Fruit fly (Drosophila melanogaster) whole organism, prepupa: Measurements from ENCODE around the gene Spx.

Experiments used
- Blimp-1 ChIP-seq: fragments of 200-800 bp; sonication (Bioruptor generic); optimal IDR thresholded peaks from 3 replicates; lab custom pipeline; 2017; ENCODE audit warnings: missing biosample characterization, missing genetic modification characterization, mild to moderate bottlenecking, moderate library complexity, missing genetic modification reagents
- CG10631 ChIP-seq: fragments of 200-800 bp; sonication (Bioruptor generic); optimal IDR thresholded peaks from 2 replicates; lab custom pipeline; 2016; ENCODE audit warnings: missing biosample characterization, missing genetic modification characterization
- CG10669 ChIP-seq: fragments of 200-800 bp; sonication (Bioruptor generic); optimal IDR thresholded peaks from 3 replicates; lab custom pipeline; 2018; ENCODE audit warnings: missing biosample characterization, mild to moderate bottlenecking, missing genetic modification characterization, moderate library complexity
- CG11762 ChIP-seq: fragments of 200-800 bp; sonication (Bioruptor generic); optimal IDR thresholded peaks from 3 replicates; lab custom pipeline; 2016; ENCODE audit warnings: missing biosample characterization, missing genetic modification characterization; ENCODE audit not compliant: insufficient read depth
- CG11902 ChIP-seq: fragments of 200-800 bp; sonication (Bioruptor generic); optimal IDR thresholded peaks from 3 replicates; lab custom pipeline; 2016; ENCODE audit warnings: missing biosample characterization, missing genetic modification characterization
- CG3032 ChIP-seq: fragments of 200-800 bp; optimal IDR thresholded peaks from 2 replicates; lab custom pipeline; 2019; ENCODE audit warnings: missing biosample characterization, mild to moderate bottlenecking, missing genetic modification characterization, moderate library complexity
- CG31627 ChIP-seq: fragments of 200-800 bp; sonication (Bioruptor generic); optimal IDR thresholded peaks from 3 replicates; lab custom pipeline; 2016; ENCODE audit warnings: missing biosample characterization, missing genetic modification characterization
- CG32006 ChIP-seq: fragments of 200-800 bp; sonication (Bioruptor generic); optimal IDR thresholded peaks from 3 replicates; lab custom pipeline; 2017; ENCODE audit warnings: missing biosample characterization, mild to moderate bottlenecking, missing genetic modification characterization
- CG4318 ChIP-seq: fragments of 200-800 bp; sonication (Bioruptor generic); optimal IDR thresholded peaks from 3 replicates; lab custom pipeline; 2017; ENCODE audit warnings: missing biosample characterization, mild to moderate bottlenecking, missing genetic modification characterization
- CG6163 ChIP-seq: fragments of 200-800 bp; sonication (Bioruptor generic); IDR thresholded peaks from 3 replicates; pipeline ENCODE4 v1.3.6; 2022; ENCODE audit warnings: missing biosample characterization, missing genetic modification characterization
- CG6276 ChIP-seq: fragments of 200-800 bp; sonication (Bioruptor generic); optimal IDR thresholded peaks from 2 replicates; lab custom pipeline; 2017; ENCODE audit warnings: missing biosample characterization, mild to moderate bottlenecking, missing genetic modification characterization
- CG6792 ChIP-seq: fragments of 200-800 bp; sonication (Bioruptor generic); optimal IDR thresholded peaks from 3 replicates; lab custom pipeline; 2016; ENCODE audit warnings: missing biosample characterization, missing genetic modification characterization
- CG6808 ChIP-seq: fragments of 200-800 bp; sonication (Bioruptor generic); optimal IDR thresholded peaks from 3 replicates; lab custom pipeline; 2017; ENCODE audit warnings: missing biosample characterization, missing genetic modification characterization, mild to moderate bottlenecking, moderate library complexity, missing genetic modification reagents
- CG6854 ChIP-seq: fragments of 200-800 bp; sonication (Bioruptor generic); optimal IDR thresholded peaks from 2 replicates; lab custom pipeline; 2017; ENCODE audit warnings: missing biosample characterization, mild to moderate bottlenecking, missing genetic modification characterization
- CG7368 ChIP-seq: fragments of 200-800 bp; sonication (Bioruptor generic); optimal IDR thresholded peaks from 3 replicates; lab custom pipeline; 2016; ENCODE audit warnings: missing biosample characterization, missing genetic modification characterization
- CG8319 ChIP-seq: fragments of 200-800 bp; sonication (Bioruptor generic); optimal IDR thresholded peaks from 3 replicates; lab custom pipeline; 2016; ENCODE audit warnings: missing biosample characterization, missing genetic modification characterization
- CG8632 ChIP-seq: fragments of 200-800 bp; sonication (Bioruptor generic); optimal IDR thresholded peaks from 3 replicates; lab custom pipeline; 2016; ENCODE audit warnings: missing biosample characterization, missing genetic modification characterization
- CG9139 ChIP-seq: fragments of 200-800 bp; sonication (Bioruptor generic); optimal IDR thresholded peaks from 3 replicates; lab custom pipeline; 2017; ENCODE audit warnings: missing biosample characterization, mild to moderate bottlenecking, missing genetic modification characterization
- Eip75B ChIP-seq: fragments of 200-800 bp; sonication (Bioruptor generic); optimal IDR thresholded peaks from 3 replicates; lab custom pipeline; 2016; ENCODE audit warnings: missing biosample characterization, missing genetic modification characterization
- Eip93F ChIP-seq: fragments of 200-800 bp; sonication (Bioruptor generic); optimal IDR thresholded peaks from 2 replicates; lab custom pipeline; 2016; ENCODE audit warnings: missing biosample characterization, mild to moderate bottlenecking, missing genetic modification characterization
- Ets96B ChIP-seq: fragments of 200-800 bp; optimal IDR thresholded peaks from 2 replicates; lab custom pipeline; 2019; ENCODE audit warnings: missing biosample characterization, mild to moderate bottlenecking, missing genetic modification characterization, moderate library complexity
- Gug ChIP-seq: fragments of 200-800 bp; sonication (Bioruptor generic); IDR thresholded peaks from 2 replicates; pipeline ENCODE4 v1.3.6; 2022; ENCODE audit warnings: missing biosample characterization, missing genetic modification characterization
- Hr38 ChIP-seq: sonication (Bioruptor generic); optimal IDR thresholded peaks from 2 replicates; lab custom pipeline; 2016; ENCODE audit warnings: missing biosample characterization, missing genetic modification characterization
- Hr39 ChIP-seq: fragments of 200-800 bp; sonication (Bioruptor generic); optimal IDR thresholded peaks from 2 replicates; lab custom pipeline; 2016; ENCODE audit warnings: missing biosample characterization, missing genetic modification characterization
- Lpt ChIP-seq: fragments of 200-800 bp; sonication (Bioruptor generic); optimal IDR thresholded peaks from 3 replicates; lab custom pipeline; 2016; ENCODE audit warnings: missing biosample characterization, missing genetic modification characterization
- Met ChIP-seq: fragments of 200-800 bp; sonication (Bioruptor generic); optimal IDR thresholded peaks from 3 replicates; lab custom pipeline; 2016; ENCODE audit warnings: missing biosample characterization, missing genetic modification characterization
- OdsH ChIP-seq: fragments of 200-800 bp; sonication (Bioruptor generic); optimal IDR thresholded peaks from 3 replicates; lab custom pipeline; 2016; ENCODE audit warnings: missing biosample characterization, missing genetic modification characterization
- Smox ChIP-seq: fragments of 200-800 bp; sonication (Bioruptor generic); optimal IDR thresholded peaks from 3 replicates; lab custom pipeline; 2016; ENCODE audit warnings: missing biosample characterization, missing genetic modification characterization
- Sox102F ChIP-seq: fragments of 200-800 bp; sonication (Bioruptor generic); optimal IDR thresholded peaks from 2 replicates; lab custom pipeline; 2016; ENCODE audit warnings: missing biosample characterization, mild to moderate bottlenecking, missing genetic modification characterization
- achi ChIP-seq: fragments of 200-800 bp; sonication (Bioruptor generic); optimal IDR thresholded peaks from 3 replicates; lab custom pipeline; 2016; ENCODE audit warnings: missing biosample characterization, missing genetic modification characterization
- cyc ChIP-seq: fragments of 200-800 bp; sonication (Bioruptor generic); optimal IDR thresholded peaks from 3 replicates; lab custom pipeline; 2016; ENCODE audit warnings: missing biosample characterization, missing genetic modification characterization
- dac ChIP-seq: fragments of 200-800 bp; sonication (Bioruptor generic); optimal IDR thresholded peaks from 2 replicates; lab custom pipeline; 2017; ENCODE audit warnings: missing biosample characterization, mild to moderate bottlenecking, missing genetic modification characterization
- dsx ChIP-seq: fragments of 200-800 bp; optimal IDR thresholded peaks from 3 replicates; lab custom pipeline; 2019; ENCODE audit warnings: missing biosample characterization, mild to moderate bottlenecking, missing genetic modification characterization, moderate library complexity; ENCODE audit not compliant: poor library complexity, severe bottlenecking
- esn ChIP-seq: fragments of 200-800 bp; sonication (Bioruptor generic); optimal IDR thresholded peaks from 2 replicates; lab custom pipeline; 2016; ENCODE audit warnings: missing biosample characterization, mild to moderate bottlenecking, missing genetic modification characterization, moderate library complexity
- fd59A ChIP-seq: fragments of 200-800 bp; sonication (Bioruptor generic); optimal IDR thresholded peaks from 2 replicates; lab custom pipeline; 2017; ENCODE audit warnings: missing biosample characterization, mild to moderate bottlenecking, missing genetic modification characterization, missing genetic modification reagents
- fd85E ChIP-seq: fragments of 200-800 bp; sonication (Bioruptor generic); optimal IDR thresholded peaks from 3 replicates; lab custom pipeline; 2016; ENCODE audit warnings: missing biosample characterization, missing genetic modification characterization
- fkh ChIP-seq: fragments of 200-800 bp; sonication (Bioruptor generic); optimal IDR thresholded peaks from 3 replicates; lab custom pipeline; 2017; ENCODE audit warnings: missing biosample characterization, mild to moderate bottlenecking, missing genetic modification characterization, moderate library complexity
- net ChIP-seq: fragments of 200-800 bp; sonication (Bioruptor generic); optimal IDR thresholded peaks from 3 replicates; lab custom pipeline; 2016; ENCODE audit warnings: missing biosample characterization, missing genetic modification characterization
- pdm3 ChIP-seq: fragments of 200-800 bp; sonication (Bioruptor generic); optimal IDR thresholded peaks from 3 replicates; lab custom pipeline; 2016; ENCODE audit warnings: missing biosample characterization, missing genetic modification characterization
- spab ChIP-seq: fragments of 200-800 bp; sonication (Bioruptor generic); optimal IDR thresholded peaks from 2 replicates; lab custom pipeline; 2017; ENCODE audit warnings: missing biosample characterization, mild to moderate bottlenecking, missing genetic modification characterization, missing genetic modification reagents
- ss ChIP-seq, 2 experiments: fragments of 200-800 bp; sonication (Bioruptor generic); optimal IDR thresholded peaks; 2 replicates in 1 of 2; 3 replicates in 1 of 2; lab custom pipeline; 2017 to 2018; ENCODE audit warnings: mild to moderate bottlenecking in 2 of 2, missing biosample characterization in 2 of 2, missing genetic modification characterization in 2 of 2, moderate library complexity in 1 of 2
- svp ChIP-seq: fragments of 200-800 bp; sonication (Bioruptor generic); peaks from one replicate; lab custom pipeline; 2016; ENCODE audit warnings: missing biosample characterization, missing genetic modification characterization
- topi ChIP-seq: fragments of 200-800 bp; sonication (Bioruptor generic); optimal IDR thresholded peaks from 3 replicates; lab custom pipeline; 2016; ENCODE audit warnings: missing biosample characterization, missing genetic modification characterization

The Spx gene

dm6 chrX:6265456-6265877 lies 9.8 kb downstream of the Spx start (continued):
- peak; percentile 94 for TF ChIP-seq CG6276
- TF ChIP-seq Met (GFP tag; lab: Kevin White, UChicago) = peak; percentile 91
- peak; percentile 94 for TF ChIP-seq Eip75B (GFP tag; lab: Kevin White, UChicago)
- TF ChIP-seq OdsH (GFP tag; lab: Kevin White, UChicago) = peak; percentile 95
- TF ChIP-seq CG3032 (tag; lab: Kevin White, UChicago) = peak; percentile 80
- peak; percentile 89 for TF ChIP-seq CG31627 (GFP tag; lab: Kevin White, UChicago)
- peak; percentile 87 for TF ChIP-seq CG7368
- peak; percentile 87 for TF ChIP-seq CG11902 (GFP tag; lab: Kevin White, UChicago)
- TF ChIP-seq CG8319 (GFP tag; lab: Kevin White, UChicago) = peak; percentile 93
- TF ChIP-seq cyc (GFP tag; lab: Kevin White, UChicago) = peak; percentile 85
- TF ChIP-seq fkh (GFP tag; lab: Kevin White, UChicago) = peak; percentile 65
- TF ChIP-seq Hr38 (GFP tag; lab: Kevin White, UChicago) = peak; percentile 64
- TF ChIP-seq topi (GFP tag; lab: Kevin White, UChicago) = peak; percentile 92
- peak; percentile 89 for TF ChIP-seq Smox (GFP tag; lab: Kevin White, UChicago)
- TF ChIP-seq fd59A (GFP tag; lab: Kevin White, UChicago) = peak; percentile 82
- TF ChIP-seq svp (GFP tag; lab: Kevin White, UChicago) = peak; percentile 94
- peak; percentile 91 for TF ChIP-seq Hr39 (GFP tag; lab: Kevin White, UChicago)
- TF ChIP-seq, all 60 proteins: peak for 60

DNA sequence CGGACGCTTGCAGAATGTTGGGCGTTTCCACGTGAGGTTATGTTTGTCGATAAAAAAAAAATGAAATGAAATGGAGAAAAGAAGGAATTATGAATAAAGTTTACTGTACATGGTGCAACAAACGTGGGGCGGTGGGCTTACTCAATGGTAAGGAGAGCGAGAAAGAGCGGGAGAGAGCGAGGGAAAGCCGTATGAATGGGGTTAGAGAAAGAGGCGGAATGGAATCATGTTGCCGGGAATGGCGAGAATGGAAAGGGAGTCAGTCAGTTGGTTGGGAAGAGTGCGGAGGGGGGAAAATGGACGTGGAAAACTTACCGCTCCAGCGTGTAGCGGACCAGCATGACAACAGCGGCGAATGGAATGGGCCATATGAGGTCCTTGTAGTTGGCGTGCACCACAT lies 10.5 kb downstream of the Spx start:
- TF ChIP-seq CG6854 (GFP tag; lab: Kevin White, UChicago) = no peak
- no peak for TF ChIP-seq cyc (GFP tag; lab: Kevin White, UChicago)
- TF ChIP-seq Blimp-1 = no peak
- no peak for TF ChIP-seq dsx (GFP tag; lab: Kevin White, UChicago)
- TF ChIP-seq Hr38 (GFP tag; lab: Kevin White, UChicago) = no peak
- no peak for TF ChIP-seq Ets96B
- TF ChIP-seq svp (GFP tag; lab: Kevin White, UChicago) = no peak
- TF ChIP-seq CG9139 (GFP tag; lab: Kevin White, UChicago) = no peak

dm6 chrX:6267187-6267711 lies 11.6 kb downstream of the Spx start, which contains the start of gene schlank:
schlank (minus strand) TSS chrX:6267228.
- no peak for TF ChIP-seq Lpt (GFP tag; lab: Kevin White, UChicago)
- peak; percentile 61 for TF ChIP-seq cyc (GFP tag; lab: Kevin White, UChicago)
- TF ChIP-seq CG6276 = no peak
- peak; percentile 74 for TF ChIP-seq CG31627 (GFP tag; lab: Kevin White, UChicago)
- TF ChIP-seq dsx (GFP tag; lab: Kevin White, UChicago) = peak; percentile 51
- TF ChIP-seq pdm3 (GFP tag; lab: Kevin White, UChicago) = no peak
- TF ChIP-seq CG32006 = no peak
- peak; percentile 49 for TF ChIP-seq CG11902 (GFP tag; lab: Kevin White, UChicago)
- TF ChIP-seq CG6854 (GFP tag; lab: Kevin White, UChicago) = no peak
- peak; percentile 44 for TF ChIP-seq CG8319 (GFP tag; lab: Kevin White, UChicago)
- no peak for TF ChIP-seq Sox102F (GFP tag; lab: Kevin White, UChicago)
- TF ChIP-seq net (GFP tag; lab: Kevin White, UChicago) = peak; percentile 19
- TF ChIP-seq Blimp-1 = peak; percentile 5
- TF ChIP-seq Hr39 (GFP tag; lab: Kevin White, UChicago) = peak; percentile 70
- no peak for TF ChIP-seq CG10631 (GFP tag; lab: Kevin White, UChicago)
- peak; percentile 20 for TF ChIP-seq CG7368
- TF ChIP-seq CG8632 (GFP tag; lab: Kevin White, UChicago) = no peak
- peak; percentile 12 for TF ChIP-seq fd59A (GFP tag; lab: Kevin White, UChicago)
- TF ChIP-seq CG9139 (GFP tag; lab: Kevin White, UChicago) = no peak
- peak; percentile 54 for TF ChIP-seq Met (GFP tag; lab: Kevin White, UChicago)
- peak; percentile 38 for TF ChIP-seq Ets96B
- TF ChIP-seq Gug (GFP tag; lab: Robert Waterston, UW) = peak; percentile 42; the same call in 1 of the 2 replicates
- TF ChIP-seq CG11762 = peak; percentile 16
- peak; percentile 61 for TF ChIP-seq esn
- TF ChIP-seq Eip93F (GFP tag; lab: Kevin White, UChicago) = no peak
- TF ChIP-seq achi (GFP tag; lab: Kevin White, UChicago) = no peak
- TF ChIP-seq topi (GFP tag; lab: Kevin White, UChicago) = peak; percentile 43
- TF ChIP-seq CG6163 = peak; percentile 68
- TF ChIP-seq CG6792 (GFP tag; lab: Kevin White, UChicago) = peak; percentile 28
- TF ChIP-seq fd85E (GFP tag; lab: Kevin White, UChicago) = no peak
- no peak for TF ChIP-seq ss (GFP tag; optimal IDR thresholded peaks at IDR 0.05; lab: Kevin White, UChicago)
- no peak for TF ChIP-seq CG4318 (GFP tag; lab: Kevin White, UChicago)
- TF ChIP-seq dac (GFP tag; lab: Kevin White, UChicago) = peak; percentile 10
- no peak for TF ChIP-seq CG10669 (GFP tag; lab: Kevin White, UChicago)
- TF ChIP-seq spab (GFP tag; lab: Kevin White, UChicago) = no peak
- TF ChIP-seq CG6808 (GFP tag; lab: Kevin White, UChicago) = no peak
- peak; percentile 62 for TF ChIP-seq CG3032 (tag; lab: Kevin White, UChicago)
